Comparison of ENCODE assay signal across 1 worm cellular context in genomic region chrIII:4223668-4224127, ce11.
TF ChIP-seq lines count a peak whose summit lies in the region.

No protein-coding gene starts in this region.

TF ChIP-seq in whole organism, L4 larva, 104 proteins besides CTCF, POLR2A, EP300 and RAD21 (continued from another document):
- TF ChIP-seq lsy-2 (tag; optimal IDR thresholded peaks at IDR 0.05; lab: Kevin White, UChicago) = peak; percentile 84 to 90
- TF ChIP-seq mxl-2 (GFP tag; conservative IDR thresholded peaks at IDR 0.05; lab: Robert Waterston, UW) = no peak
- no peak for TF ChIP-seq ZK546.5 (tag; optimal IDR thresholded peaks at IDR 0.05; lab: Kevin White, UChicago)
- TF ChIP-seq spr-3 (GFP tag; optimal IDR thresholded peaks at IDR 0.05; lab: Kevin White, UChicago) = no peak
- TF ChIP-seq hif-1 (tag; optimal IDR thresholded peaks at IDR 0.05; lab: Kevin White, UChicago) = peak in 1 of 2 experiments; percentile 87
- peak; percentile 72; the same call in 1 of the 2 replicates for TF ChIP-seq tra-1 (GFP tag; IDR thresholded peaks at IDR 0.05; lab: Robert Waterston, UW)
- no peak for TF ChIP-seq Y5F2A.4 (GFP tag; optimal IDR thresholded peaks at IDR 0.05; lab: Kevin White, UChicago)
- no peak for TF ChIP-seq unc-39 (tag; optimal IDR thresholded peaks at IDR 0.05; lab: Kevin White, UChicago)
- peak; percentile 90 for TF ChIP-seq ctbp-1 (GFP tag; IDR thresholded peaks at IDR 0.05; lab: Robert Waterston, UW)
- peak; percentile 56 for TF ChIP-seq jun-1 (tag; optimal IDR thresholded peaks at IDR 0.05; lab: Kevin White, UChicago)
- peak; percentile 72 for TF ChIP-seq fkh-10 (GFP tag; optimal IDR thresholded peaks at IDR 0.05; lab: Kevin White, UChicago)
- TF ChIP-seq mep-1 (tag; optimal IDR thresholded peaks at IDR 0.05; lab: Kevin White, UChicago) = peak; percentile 93
- no peak for TF ChIP-seq Y48G9A.11 (GFP tag; IDR thresholded peaks at IDR 0.05; lab: Robert Waterston, UW)
- peak; percentile 86 for TF ChIP-seq hmg-1.1 (GFP tag; IDR thresholded peaks at IDR 0.05; lab: Robert Waterston, UW)
- TF ChIP-seq zag-1 (tag; optimal IDR thresholded peaks at IDR 0.05; lab: Kevin White, UChicago) = no peak
- TF ChIP-seq ceh-32 (tag; optimal IDR thresholded peaks at IDR 0.05; lab: Kevin White, UChicago; ENCODE audit: poor library complexity) = peak; percentile 50
- peak; percentile 83 for TF ChIP-seq nhr-10 (tag; optimal IDR thresholded peaks at IDR 0.05; lab: Kevin White, UChicago)
- TF ChIP-seq egl-27 (tag; optimal IDR thresholded peaks at IDR 0.05; lab: Kevin White, UChicago) = no peak
- no peak for TF ChIP-seq daf-8 (GFP tag; IDR thresholded peaks at IDR 0.05; lab: Robert Waterston, UW)
- no peak for TF ChIP-seq cey-2 (tag; optimal IDR thresholded peaks at IDR 0.05; lab: Kevin White, UChicago; ENCODE audit: borderline replicate concordance, insufficient read depth)
- TF ChIP-seq daf-16 (GFP tag; optimal IDR thresholded peaks at IDR 0.05; lab: Kevin White, UChicago) = peak; percentile 13 to 73
- peak; percentile 76 for TF ChIP-seq daf-16 (tag; optimal IDR thresholded peaks at IDR 0.05; lab: Kevin White, UChicago)
- no peak for TF ChIP-seq saeg-2 (GFP tag; IDR thresholded peaks at IDR 0.05; lab: Robert Waterston, UW)
- TF ChIP-seq egl-43 (GFP tag; IDR thresholded peaks at IDR 0.05; lab: Robert Waterston, UW) = peak; percentile 72
- peak; percentile 57 for TF ChIP-seq ces-1 (GFP tag; optimal IDR thresholded peaks at IDR 0.05; lab: Kevin White, UChicago)
- peak; percentile 64 for TF ChIP-seq dpl-1 (GFP tag; optimal IDR thresholded peaks at IDR 0.05; lab: Kevin White, UChicago)
- no peak for TF ChIP-seq madf-5 (GFP tag; IDR thresholded peaks at IDR 0.05; lab: Robert Waterston, UW)
- TF ChIP-seq php-3 (GFP tag; IDR thresholded peaks at IDR 0.05; lab: Robert Waterston, UW) = 0 out of 2 replicates have a peak, but pooled peaks have one; percentile 15
- TF ChIP-seq madf-9 (GFP tag; conservative IDR thresholded peaks at IDR 0.05; lab: Robert Waterston, UW) = peak; percentile 43; the same call in 1 of the 2 replicates
- TF ChIP-seq sdz-12 (GFP tag; optimal IDR thresholded peaks at IDR 0.05; lab: Kevin White, UChicago) = no peak
- peak; percentile 96 for TF ChIP-seq nhr-11 (tag; optimal IDR thresholded peaks at IDR 0.05; lab: Kevin White, UChicago)
- no peak for TF ChIP-seq gei-8 (GFP tag; optimal IDR thresholded peaks at IDR 0.05; lab: Kevin White, UChicago)
- TF ChIP-seq dve-1 (tag; optimal IDR thresholded peaks at IDR 0.05; lab: Kevin White, UChicago; ENCODE audit: insufficient read depth) = peak; percentile 90
- TF ChIP-seq mdt-29 (GFP tag; IDR thresholded peaks at IDR 0.05; lab: Robert Waterston, UW) = no peak
- TF ChIP-seq nhr-237 (tag; optimal IDR thresholded peaks at IDR 0.05; lab: Kevin White, UChicago) = no peak
TF ChIP-seq in whole organism, L4 larva: peak in this region for 47.
